Worm (Caenorhabditis elegans) whole organism, L3 larva: ENCODE measurements around the gene Y54G11A.3.

Source experiments
- ZK546.5 ChIP-seq: sonication (generic microtip); optimal IDR thresholded peaks from 2 replicates; lab custom pipeline; 2017; ENCODE audit warnings: missing biosample characterization, missing genetic modification characterization
- elt-1 ChIP-seq: fragments of 150-350 bp; optimal IDR thresholded peaks from 2 replicates; lab custom pipeline; 2014; ENCODE audit warnings: missing biosample characterization, missing genetic modification characterization
- elt-2 ChIP-seq: sonication (generic microtip); optimal IDR thresholded peaks from 2 replicates; lab custom pipeline; 2016; ENCODE audit warnings: missing genetic modification reagents, mild to moderate bottlenecking, missing genetic modification characterization, missing compliant biosample characterization
- elt-3 ChIP-seq, 3 experiments: fragments of 150-350 bp in 1 of 3; sonication (generic microtip) in 2 of 3; optimal IDR thresholded peaks; 2 replicates in 2 of 3; 4 replicates in 1 of 3; lab custom pipeline; 2014 to 2017; ENCODE audit warnings: missing biosample characterization in 3 of 3, missing genetic modification characterization in 3 of 3
- jun-1 ChIP-seq: fragments of 150-350 bp; optimal IDR thresholded peaks from 2 replicates; lab custom pipeline; 2014; ENCODE audit warnings: missing biosample characterization, missing genetic modification reagents, missing genetic modification characterization
- lin-15B ChIP-seq: fragments of 150-350 bp; optimal IDR thresholded peaks from 2 replicates; lab custom pipeline; 2014; ENCODE audit warnings: missing biosample characterization, missing genetic modification characterization
- mdl-1 ChIP-seq: fragments of 150-350 bp; optimal IDR thresholded peaks from 2 replicates; lab custom pipeline; 2014; ENCODE audit warnings: missing biosample characterization, missing genetic modification characterization
- nhr-77 ChIP-seq: fragments of 150-350 bp; optimal IDR thresholded peaks from 2 replicates; lab custom pipeline; 2014; ENCODE audit warnings: missing biosample characterization, missing genetic modification characterization
- skn-1 ChIP-seq: fragments of 150-350 bp; optimal IDR thresholded peaks from 2 replicates; lab custom pipeline; 2014; ENCODE audit warnings: missing biosample characterization, missing genetic modification characterization
- snpc-4 ChIP-seq: fragments of 150-350 bp; optimal IDR thresholded peaks from 2 replicates; lab custom pipeline; 2014; ENCODE audit warnings: missing biosample characterization, missing genetic modification characterization
- ztf-11 ChIP-seq: fragments of 150-350 bp; optimal IDR thresholded peaks from 2 replicates; lab custom pipeline; 2014; ENCODE audit warnings: missing biosample characterization, missing genetic modification characterization

DNA sequence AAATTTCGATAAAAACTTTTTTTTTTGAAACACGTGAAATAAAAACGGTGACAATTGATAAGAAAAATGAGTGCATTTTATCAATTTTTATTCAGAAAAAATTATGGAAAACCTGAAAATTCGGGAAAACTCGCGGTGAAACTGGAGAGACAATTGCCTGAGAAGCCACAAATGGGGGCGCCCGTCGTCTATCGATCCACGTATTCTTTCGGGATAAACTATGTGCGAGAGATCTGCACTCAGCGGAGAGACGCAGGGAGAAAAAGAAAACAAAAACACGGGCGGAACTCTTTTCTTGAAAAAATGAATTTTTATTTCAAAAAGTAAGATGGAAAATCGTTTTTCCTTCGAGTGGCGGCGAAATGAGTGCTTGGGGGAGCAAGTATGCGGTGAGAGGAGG lies 42.5 kb upstream of the Y54G11A.3 start, which contains the start of gene men-1:
- TF ChIP-seq skn-1 (tag; lab: Kevin White, UChicago) (no peak), elt-2 (peak; percentile 42), ztf-11 (tag; lab: Kevin White, UChicago) (no peak), jun-1 (no peak), elt-1 (tag; lab: Kevin White, UChicago) (no peak), nhr-77 (tag; lab: Kevin White, UChicago) (no peak), lin-15B (no peak), snpc-4 (tag; lab: Kevin White, UChicago) (no peak), mdl-1 (no peak), ZK546.5 (tag; lab: Kevin White, UChicago) (no peak), elt-3 (tag; optimal IDR thresholded peaks at IDR 0.05; lab: Kevin White, UChicago) (no peak)
